Worm (Caenorhabditis elegans) whole organism, L4 larva: ENCODE measurements around the gene C17G1.2.

ENCODE experiments used
- F26F4.8 ChIP-seq: fragments of 200-800 bp; sonication (Bioruptor generic); conservative IDR thresholded peaks from 2 replicates; pipeline ENCODE4 v1.3.6; 2022; ENCODE audit warnings: missing genetic modification characterization, missing compliant biosample characterization
- F44E2.7 ChIP-seq: fragments of 200-800 bp; sonication (Bioruptor generic); IDR thresholded peaks from 2 replicates; pipeline ENCODE4 v2.1.2; 2022; ENCODE audit warnings: missing genetic modification characterization, missing compliant biosample characterization
- F49E8.2 ChIP-seq: sonication (generic microtip); optimal IDR thresholded peaks from 2 replicates; lab custom pipeline; 2016; ENCODE audit warnings: missing compliant biosample characterization, mild to moderate bottlenecking, missing genetic modification characterization, borderline replicate concordance
- R02D3.7 ChIP-seq: fragments of 150-350 bp; sonication (generic microtip); optimal IDR thresholded peaks from 3 replicates; lab custom pipeline; 2014; ENCODE audit warnings: missing biosample characterization, missing genetic modification characterization
- T26A8.4 ChIP-seq: fragments of 200-800 bp; sonication (Bioruptor generic); IDR thresholded peaks from 2 replicates; pipeline ENCODE4 v1.3.6; 2022; ENCODE audit warnings: missing genetic modification characterization, missing compliant biosample characterization
- Y48G9A.11 ChIP-seq: fragments of 200-800 bp; sonication (Bioruptor generic); IDR thresholded peaks from 2 replicates; pipeline ENCODE4 v1.3.6; 2022; ENCODE audit warnings: missing genetic modification reagents, missing genetic modification characterization, missing compliant biosample characterization
- ZK337.2 ChIP-seq: fragments of 200-800 bp; sonication (Bioruptor generic); IDR thresholded peaks from 2 replicates; pipeline ENCODE4 v1.3.6; 2022; ENCODE audit warnings: missing genetic modification reagents, missing genetic modification characterization, missing compliant biosample characterization
- aly-2 ChIP-seq: sonication (generic microtip); optimal IDR thresholded peaks from 2 replicates; lab custom pipeline; 2018; ENCODE audit warnings: missing biosample characterization, missing genetic modification characterization
- ama-1 ChIP-seq: fragments of 150-350 bp; optimal IDR thresholded peaks from 2 replicates; lab custom pipeline; 2014; ENCODE audit warnings: inconsistent platforms, mixed read lengths
- arid-1 ChIP-seq: fragments of 200-800 bp; sonication (Bioruptor generic); conservative IDR thresholded peaks from 2 replicates; pipeline ENCODE4 v1.3.6; 2022; ENCODE audit warnings: missing genetic modification reagents, missing genetic modification characterization, missing compliant biosample characterization
- attf-4 ChIP-seq: sonication (generic microtip); optimal IDR thresholded peaks from 3 replicates; lab custom pipeline; 2017; ENCODE audit warnings: missing biosample characterization, missing genetic modification characterization
- ceh-32 ChIP-seq: sonication (generic microtip); optimal IDR thresholded peaks from 2 replicates; lab custom pipeline; 2016; ENCODE audit warnings: mild to moderate bottlenecking, missing genetic modification characterization, missing compliant biosample characterization; ENCODE audit not compliant: poor library complexity
- ceh-44 ChIP-seq: fragments of 200-800 bp; sonication (Bioruptor generic); IDR thresholded peaks from 2 replicates; pipeline ENCODE4 v1.3.6; 2022; ENCODE audit warnings: missing genetic modification reagents, missing genetic modification characterization, missing compliant biosample characterization
- ceh-62 ChIP-seq: sonication (generic microtip); optimal IDR thresholded peaks from 2 replicates; lab custom pipeline; 2017; ENCODE audit warnings: missing biosample characterization, missing genetic modification characterization
- cey-2 ChIP-seq: sonication (generic microtip); optimal IDR thresholded peaks from 3 replicates; lab custom pipeline; 2017; ENCODE audit warnings: missing genetic modification characterization, mild to moderate bottlenecking, missing compliant biosample characterization, antibody characterized with exemption, borderline replicate concordance; ENCODE audit not compliant: insufficient read depth
- ctbp-1 ChIP-seq: fragments of 200-800 bp; sonication (Bioruptor generic); IDR thresholded peaks from 2 replicates; pipeline ENCODE4 v1.3.6; 2022; ENCODE audit warnings: missing genetic modification reagents, missing genetic modification characterization, missing compliant biosample characterization
- daf-12 ChIP-seq: fragments of 150-350 bp; optimal IDR thresholded peaks from 2 replicates; lab custom pipeline; 2014; ENCODE audit warnings: missing biosample characterization, missing genetic modification reagents, missing genetic modification characterization
- daf-16 ChIP-seq, 3 experiments: sonication (generic microtip); optimal IDR thresholded peaks; 2 replicates each; lab custom pipeline; 2016 to 2017; ENCODE audit warnings: missing genetic modification characterization in 3 of 3, missing genetic modification reagents in 3 of 3, mild to moderate bottlenecking in 2 of 3, missing compliant biosample characterization in 2 of 3, missing biosample characterization in 1 of 3, moderate library complexity in 1 of 3
- daf-19 ChIP-seq: fragments of 200-800 bp; sonication (Bioruptor generic); conservative IDR thresholded peaks from 2 replicates; pipeline ENCODE4 v1.3.6; 2022; ENCODE audit warnings: missing genetic modification characterization, missing compliant biosample characterization
- daf-8 ChIP-seq: fragments of 200-800 bp; sonication (Bioruptor generic); IDR thresholded peaks from 2 replicates; pipeline ENCODE4 v1.3.6; 2022; ENCODE audit warnings: missing genetic modification characterization, missing compliant biosample characterization
- dmd-9 ChIP-seq: fragments of 200-800 bp; sonication (Bioruptor generic); IDR thresholded peaks from 2 replicates; pipeline ENCODE4 v1.3.6; 2022; ENCODE audit warnings: missing genetic modification reagents, missing genetic modification characterization, missing compliant biosample characterization
- dpl-1 ChIP-seq: fragments of 150-350 bp; optimal IDR thresholded peaks from 2 replicates; lab custom pipeline; 2014; ENCODE audit warnings: missing biosample characterization, missing genetic modification reagents, missing genetic modification characterization
- dve-1 ChIP-seq: sonication (generic microtip); optimal IDR thresholded peaks from 2 replicates; lab custom pipeline; 2017; ENCODE audit warnings: antibody characterized with exemption, mild to moderate bottlenecking, missing genetic modification characterization, missing compliant biosample characterization; ENCODE audit not compliant: insufficient read depth
- egl-27 ChIP-seq: sonication (generic microtip); optimal IDR thresholded peaks from 3 replicates; lab custom pipeline; 2017; ENCODE audit warnings: missing biosample characterization, missing genetic modification reagents, missing genetic modification characterization
- fkh-10 ChIP-seq: fragments of 150-350 bp; optimal IDR thresholded peaks from 2 replicates; lab custom pipeline; 2014; ENCODE audit warnings: missing biosample characterization, missing genetic modification reagents, missing genetic modification characterization
- fos-1 ChIP-seq: fragments of 150-350 bp; optimal IDR thresholded peaks from 2 replicates; lab custom pipeline; 2014; ENCODE audit warnings: missing biosample characterization, missing genetic modification characterization
- hmg-1.1 ChIP-seq: fragments of 200-800 bp; sonication (Bioruptor generic); IDR thresholded peaks from 2 replicates; pipeline ENCODE4 v1.3.6; 2022; ENCODE audit warnings: missing genetic modification reagents, missing genetic modification characterization, missing compliant biosample characterization
- lin-13 ChIP-seq: fragments of 150-350 bp; optimal IDR thresholded peaks from 2 replicates; lab custom pipeline; 2014; ENCODE audit warnings: missing biosample characterization, missing genetic modification reagents, missing genetic modification characterization
- lin-15B ChIP-seq: fragments of 150-350 bp; sonication (generic microtip); optimal IDR thresholded peaks from 3 replicates; lab custom pipeline; 2014; ENCODE audit warnings: missing biosample characterization, missing genetic modification characterization
- lin-39 ChIP-seq: fragments of 150-350 bp; optimal IDR thresholded peaks from 2 replicates; lab custom pipeline; 2014; ENCODE audit warnings: missing biosample characterization, missing genetic modification reagents, missing genetic modification characterization
- lsy-2 ChIP-seq, 2 experiments: fragments of 150-350 bp in 1 of 2; sonication (generic microtip) in 1 of 2; optimal IDR thresholded peaks; 2 replicates each; lab custom pipeline; 2014 to 2017; ENCODE audit warnings: missing biosample characterization in 2 of 2, missing genetic modification characterization in 2 of 2
- mdl-1 ChIP-seq, 2 experiments: fragments of 150-350 bp in 1 of 2; sonication (generic microtip) in 1 of 2; optimal IDR thresholded peaks; 2 replicates each; lab custom pipeline; 2014 to 2017; ENCODE audit warnings: missing biosample characterization in 2 of 2, missing genetic modification characterization in 2 of 2
- mdt-29 ChIP-seq: fragments of 200-800 bp; sonication (Bioruptor generic); IDR thresholded peaks from 2 replicates; pipeline ENCODE4 v1.3.6; 2022; ENCODE audit warnings: missing genetic modification reagents, missing genetic modification characterization, missing compliant biosample characterization
- mep-1 ChIP-seq: fragments of 150-350 bp; sonication (generic microtip); optimal IDR thresholded peaks from 3 replicates; lab custom pipeline; 2014; ENCODE audit warnings: missing biosample characterization, missing genetic modification characterization
- mxl-2 ChIP-seq: fragments of 200-800 bp; sonication (Bioruptor generic); conservative IDR thresholded peaks from 2 replicates; pipeline ENCODE4 v1.3.6; 2022; ENCODE audit warnings: missing genetic modification reagents, missing genetic modification characterization, missing compliant biosample characterization
- mxl-3 ChIP-seq: fragments of 200-800 bp; sonication (Bioruptor generic); optimal IDR thresholded peaks from 2 replicates; lab custom pipeline; 2018; ENCODE audit warnings: mild to moderate bottlenecking, missing genetic modification characterization, missing compliant biosample characterization
- nhr-42 ChIP-seq: fragments of 200-800 bp; sonication (Bioruptor generic); IDR thresholded peaks from 2 replicates; pipeline ENCODE4 v1.3.6; 2022; ENCODE audit warnings: missing genetic modification characterization, missing compliant biosample characterization
- nhr-48 ChIP-seq: sonication (generic microtip); optimal IDR thresholded peaks from 2 replicates; lab custom pipeline; 2016; ENCODE audit warnings: mild to moderate bottlenecking, missing genetic modification characterization, missing compliant biosample characterization
- nhr-6 ChIP-seq: fragments of 150-350 bp; optimal IDR thresholded peaks from 2 replicates; lab custom pipeline; 2014; ENCODE audit warnings: missing biosample characterization, missing genetic modification characterization
- pha-4 ChIP-seq, 2 experiments: fragments of 150-350 bp in 1 of 2; fragments of 200-800 bp in 1 of 2; sonication (Bioruptor generic) in 1 of 2; IDR thresholded peaks in 1 of 2; optimal IDR thresholded peaks in 1 of 2; 2 replicates each; pipeline versions ENCODE4 v1.3.6 to Lab custom; 2014 to 2022; ENCODE audit warnings: missing genetic modification characterization in 2 of 2, missing genetic modification reagents in 2 of 2, missing biosample characterization in 1 of 2, missing compliant biosample characterization in 1 of 2
- php-3 ChIP-seq: fragments of 200-800 bp; sonication (Bioruptor generic); IDR thresholded peaks from 2 replicates; pipeline ENCODE4 v1.3.6; 2022; ENCODE audit warnings: missing genetic modification reagents, missing genetic modification characterization, missing compliant biosample characterization
- pqm-1 ChIP-seq: sonication (generic microtip); optimal IDR thresholded peaks from 2 replicates; lab custom pipeline; 2017; ENCODE audit warnings: missing biosample characterization, missing genetic modification characterization
- sdz-12 ChIP-seq: fragments of 200-800 bp; sonication (Bioruptor generic); optimal IDR thresholded peaks from 2 replicates; lab custom pipeline; 2018; ENCODE audit warnings: mild to moderate bottlenecking, missing genetic modification characterization, missing compliant biosample characterization
- snpc-4 ChIP-seq: fragments of 150-350 bp; optimal IDR thresholded peaks from 2 replicates; lab custom pipeline; 2014; ENCODE audit warnings: missing biosample characterization, missing genetic modification characterization
- spr-1 ChIP-seq: sonication (generic microtip); optimal IDR thresholded peaks from 2 replicates; lab custom pipeline; 2016; ENCODE audit warnings: mild to moderate bottlenecking, missing genetic modification characterization, missing compliant biosample characterization
- tra-1 ChIP-seq: fragments of 200-800 bp; sonication (Bioruptor generic); IDR thresholded peaks from 2 replicates; pipeline ENCODE4 v1.3.6; 2022; ENCODE audit warnings: missing genetic modification reagents, missing genetic modification characterization, missing compliant biosample characterization
- vab-7 ChIP-seq: fragments of 200-800 bp; sonication (Bioruptor generic); IDR thresholded peaks from 2 replicates; pipeline ENCODE4 v1.3.6; 2022; ENCODE audit warnings: missing genetic modification reagents, missing genetic modification characterization, missing compliant biosample characterization
- zfp-3 ChIP-seq: fragments of 200-800 bp; sonication (Bioruptor generic); conservative IDR thresholded peaks from 2 replicates; pipeline ENCODE4 v1.3.6; 2022; ENCODE audit warnings: missing genetic modification reagents, missing genetic modification characterization, missing compliant biosample characterization
- zip-2 ChIP-seq: fragments of 150-350 bp; optimal IDR thresholded peaks from 2 replicates; lab custom pipeline; 2014; ENCODE audit warnings: missing biosample characterization, missing genetic modification characterization
- ztf-7 ChIP-seq: fragments of 150-350 bp; optimal IDR thresholded peaks from 2 replicates; lab custom pipeline; 2014; ENCODE audit warnings: missing biosample characterization, missing genetic modification characterization

The C17G1.2 gene

DNA sequence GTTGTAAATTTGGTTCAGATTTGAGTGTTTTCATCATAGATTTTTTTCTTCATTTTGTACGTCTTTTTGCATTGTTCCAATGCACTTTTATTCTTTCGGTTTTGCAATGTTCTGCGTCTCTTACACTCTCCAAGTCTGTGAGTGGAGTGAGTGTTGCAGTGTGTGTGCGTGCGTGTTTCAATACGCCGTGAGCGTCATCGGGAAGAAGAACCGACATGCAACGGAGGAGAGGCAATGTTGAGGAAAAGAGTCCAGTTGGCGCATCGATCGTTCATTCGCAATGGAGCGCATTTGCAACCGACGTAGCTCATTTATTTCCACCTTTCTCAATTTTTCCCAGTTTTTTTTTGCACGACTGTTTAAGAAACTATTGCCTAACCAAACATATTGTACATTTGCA is 37.2 kb downstream of the C17G1.2 start, which contains the start of gene ZC506.1 (continued):
- TF ChIP-seq F49E8.2 (tag; lab: Kevin White, UChicago) (no peak), lin-39 (no peak), snpc-4 (tag; lab: Kevin White, UChicago) (no peak), ZK337.2 (GFP tag; lab: Robert Waterston, UW) (no peak), nhr-48 (peak; percentile 87), mdt-29 (GFP tag; lab: Robert Waterston, UW) (peak; percentile 58; the same call in 1 of the 2 replicates), daf-8 (GFP tag; lab: Robert Waterston, UW) (no peak), arid-1 (GFP tag; lab: Robert Waterston, UW) (peak; percentile 67), pha-4 (GFP tag; IDR thresholded peaks at IDR 0.05; lab: Robert Waterston, UW) (no peak), pha-4 (tag; optimal IDR thresholded peaks at IDR 0.05; lab: Kevin White, UChicago) (peak; percentile 85), fos-1 (no peak), dve-1 (tag; lab: Kevin White, UChicago) (peak; percentile 98), dmd-9 (GFP tag; lab: Robert Waterston, UW) (peak; percentile 67; the same call in 1 of the 2 replicates), ztf-7 (tag; lab: Kevin White, UChicago) (peak; percentile 86), zfp-3 (GFP tag; lab: Robert Waterston, UW) (peak; percentile 79), mep-1 (tag; lab: Kevin White, UChicago) (peak; percentile 98), daf-12 (tag; lab: Kevin White, UChicago) (no peak), aly-2 (peak; percentile 1), php-3 (peak; percentile 64), daf-16 (GFP tag; optimal IDR thresholded peaks at IDR 0.05; lab: Kevin White, UChicago) (peak; percentile 43 to 67), daf-16 (tag; optimal IDR thresholded peaks at IDR 0.05; lab: Kevin White, UChicago) (peak; percentile 87), vab-7 (GFP tag; lab: Robert Waterston, UW) (peak; percentile 66), mdl-1 (tag; optimal IDR thresholded peaks at IDR 0.05; lab: Kevin White, UChicago) (peak; percentile 75 to 92), dpl-1 (peak; percentile 62), attf-4 (tag; lab: Kevin White, UChicago) (no peak), Y48G9A.11 (GFP tag; lab: Robert Waterston, UW) (no peak), lin-15B (tag; lab: Kevin White, UChicago) (no peak), nhr-6 (tag; lab: Kevin White, UChicago) (peak; percentile 93), mxl-2 (GFP tag; lab: Robert Waterston, UW) (peak; percentile 74; the same call in 1 of the 2 replicates), nhr-42 (peak; percentile 89), tra-1 (peak; percentile 93), spr-1 (peak; percentile 91), pqm-1 (tag; lab: Kevin White, UChicago) (peak; percentile 46), cey-2 (no peak), zip-2 (tag; lab: Kevin White, UChicago) (peak; percentile 45), hmg-1.1 (peak; percentile 97), R02D3.7 (tag; lab: Kevin White, UChicago) (no peak), daf-19 (GFP tag; lab: Robert Waterston, UW) (no peak), F44E2.7 (GFP tag; lab: Robert Waterston, UW) (no peak), F26F4.8 (GFP tag; lab: Robert Waterston, UW) (no peak), ctbp-1 (peak; percentile 92), ama-1 (lab: Kevin White, UChicago) (peak; percentile 34), lsy-2 (tag; optimal IDR thresholded peaks at IDR 0.05; lab: Kevin White, UChicago) (peak; percentile 79 to 92), fkh-10 (GFP tag; lab: Kevin White, UChicago) (peak; percentile 54), ceh-44 (GFP tag; lab: Robert Waterston, UW) (no peak), mxl-3 (peak; percentile 94), lin-13 (GFP tag; lab: Kevin White, UChicago) (peak; percentile 95), sdz-12 (GFP tag; lab: Kevin White, UChicago) (no peak), egl-27 (tag; lab: Kevin White, UChicago) (no peak), T26A8.4 (GFP tag; lab: Robert Waterston, UW) (peak; percentile 87), ceh-32 (tag; lab: Kevin White, UChicago) (no peak), ceh-62 (tag; lab: Kevin White, UChicago) (no peak)
